Worm (Caenorhabditis elegans) whole organism, midembryonic: Measurements from ENCODE around the gene F15H10.5.

Source experiments
- T22C8.4 ChIP-seq: fragments of 200-800 bp; sonication (Bioruptor generic); IDR thresholded peaks from 2 replicates; pipeline ENCODE4 v1.3.6; 2022; ENCODE audit warnings: missing genetic modification characterization, missing compliant biosample characterization
- cog-1 ChIP-seq: sonication (generic microtip); optimal IDR thresholded peaks from 2 replicates; lab custom pipeline; 2016; ENCODE audit warnings: missing genetic modification characterization, missing compliant biosample characterization
- flt-1 ChIP-seq: fragments of 200-800 bp; sonication (Bioruptor generic); IDR thresholded peaks from 2 replicates; pipeline ENCODE4 v1.3.6; 2022; ENCODE audit warnings: missing genetic modification characterization, missing compliant biosample characterization
- klf-2 ChIP-seq: fragments of 200-800 bp; sonication (Bioruptor generic); conservative IDR thresholded peaks from 2 replicates; pipeline ENCODE4 v1.3.6; 2022; ENCODE audit warnings: missing genetic modification reagents, missing genetic modification characterization, missing compliant biosample characterization
- med-1 ChIP-seq: sonication (generic microtip); optimal IDR thresholded peaks from 2 replicates; lab custom pipeline; 2017; ENCODE audit warnings: missing genetic modification characterization, mild to moderate bottlenecking, missing compliant biosample characterization, antibody characterized with exemption, missing genetic modification reagents; ENCODE audit not compliant: insufficient read depth
- ref-1 ChIP-seq: fragments of 200-800 bp; sonication (Bioruptor generic); conservative IDR thresholded peaks from 2 replicates; pipeline ENCODE4 v1.3.6; 2022; ENCODE audit warnings: missing genetic modification reagents, missing genetic modification characterization, missing compliant biosample characterization
- tab-1 ChIP-seq: fragments of 200-800 bp; sonication (Bioruptor generic); IDR thresholded peaks from 2 replicates; pipeline ENCODE4 v1.3.6; 2022; ENCODE audit warnings: missing genetic modification characterization, missing compliant biosample characterization
- ztf-23 ChIP-seq: fragments of 200-800 bp; sonication (Bioruptor generic); IDR thresholded peaks from 2 replicates; pipeline ENCODE4 v1.3.6; 2022; ENCODE audit warnings: missing genetic modification reagents, missing genetic modification characterization, missing compliant biosample characterization
- ztf-29 ChIP-seq: fragments of 200-800 bp; sonication (Bioruptor generic); IDR thresholded peaks from 2 replicates; pipeline ENCODE4 v1.3.6; 2022; ENCODE audit warnings: missing genetic modification reagents, missing genetic modification characterization, missing compliant biosample characterization

Gene F15H10.5

DNA sequence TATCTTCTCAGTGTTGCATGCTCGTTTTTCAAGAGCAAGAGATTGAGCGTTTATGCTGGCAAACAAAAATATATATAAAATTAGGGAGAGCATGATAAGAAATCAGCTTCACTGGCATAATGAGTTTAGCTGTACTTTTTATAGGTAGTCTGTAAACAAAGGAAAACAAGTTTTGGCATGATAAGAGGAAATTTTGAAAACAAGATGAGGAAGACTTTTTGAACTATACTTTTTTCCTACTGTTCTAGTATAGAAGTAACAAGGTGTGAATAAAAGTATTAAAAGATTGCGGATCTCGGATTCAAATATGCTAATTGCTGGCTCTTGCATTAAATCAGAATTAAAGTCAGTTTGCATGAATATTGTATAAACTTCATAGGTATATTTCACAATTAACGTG, at the start of gene F15H10.5:
F15H10.5 (minus strand) TSS at position 101 of the 400 bp plus-strand sequence.
- TF ChIP-seq ztf-23 (GFP tag; lab: Robert Waterston, UW) (no peak), flt-1 (GFP tag; lab: Robert Waterston, UW) (no peak), ref-1 (GFP tag; lab: Robert Waterston, UW) (no peak), T22C8.4 (GFP tag; lab: Robert Waterston, UW) (no peak), klf-2 (no peak), cog-1 (tag; lab: Kevin White, UChicago) (no peak), ztf-29 (GFP tag; lab: Robert Waterston, UW) (no peak), tab-1 (GFP tag; lab: Robert Waterston, UW) (no peak), med-1 (no peak)

DNA sequence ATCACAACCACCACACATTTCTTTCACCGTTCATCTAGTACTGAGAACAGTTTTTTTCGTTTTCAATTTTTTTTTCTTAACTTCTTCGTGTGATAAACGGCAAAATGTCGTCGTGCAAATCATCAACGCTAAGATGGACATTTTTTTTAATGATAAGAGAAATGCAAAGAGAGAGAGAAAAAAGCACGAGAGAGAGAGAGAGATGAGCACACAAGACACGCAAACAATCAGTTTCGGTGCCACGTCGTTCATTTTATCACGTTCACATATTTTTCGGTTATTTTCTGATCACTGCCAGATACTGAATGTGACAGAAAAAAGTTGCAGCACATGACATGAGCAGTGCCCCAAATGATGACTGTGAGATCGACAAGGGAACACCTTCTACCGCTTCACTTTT, 49.3 kb upstream of the F15H10.5 start, which contains the start of gene egl-9:
egl-9 (plus strand) TSS at position 328 of the 400 bp plus-strand sequence.
- no peak for TF ChIP-seq klf-2
- TF ChIP-seq cog-1 (tag; lab: Kevin White, UChicago): no peak
- no peak for TF ChIP-seq flt-1 (GFP tag; lab: Robert Waterston, UW)
- no peak for TF ChIP-seq ztf-29 (GFP tag; lab: Robert Waterston, UW)

DNA sequence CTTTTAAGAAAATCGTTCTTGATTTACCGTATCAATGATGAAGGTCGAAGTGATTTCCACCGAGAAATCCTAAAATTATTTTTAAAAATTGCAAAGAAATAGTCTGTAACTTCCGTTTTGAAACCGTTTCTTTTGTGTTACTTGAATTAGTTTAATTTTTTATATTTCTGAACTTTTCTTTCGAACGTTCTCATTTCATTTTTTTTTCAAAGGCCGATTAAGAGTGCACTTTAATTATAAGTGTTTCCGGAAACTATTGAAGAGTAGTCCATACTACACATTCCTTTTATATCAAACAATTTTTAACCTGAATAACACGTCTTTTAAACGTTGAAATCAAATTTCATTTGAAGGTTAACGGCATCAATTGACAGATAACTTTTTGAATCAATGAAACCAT, 48.8 kb upstream of the F15H10.5 start:
- no peak for TF ChIP-seq T22C8.4 (GFP tag; lab: Robert Waterston, UW)
- no peak for TF ChIP-seq cog-1 (tag; lab: Kevin White, UChicago)
- no peak for TF ChIP-seq ztf-23 (GFP tag; lab: Robert Waterston, UW)
- no peak for TF ChIP-seq klf-2
- no peak for TF ChIP-seq ztf-29 (GFP tag; lab: Robert Waterston, UW)
- TF ChIP-seq flt-1 (GFP tag; lab: Robert Waterston, UW): no peak
- TF ChIP-seq ref-1 (GFP tag; lab: Robert Waterston, UW): no peak
- no peak for TF ChIP-seq med-1
- TF ChIP-seq tab-1 (GFP tag; lab: Robert Waterston, UW): no peak

- TF ChIP-seq cog-1 (tag; lab: Kevin White, UChicago) (no peak), ztf-23 (GFP tag; lab: Robert Waterston, UW) (no peak), tab-1 (GFP tag; lab: Robert Waterston, UW) (no peak), T22C8.4 (GFP tag; lab: Robert Waterston, UW) (no peak), med-1 (no peak), flt-1 (GFP tag; lab: Robert Waterston, UW) (no peak), ref-1 (GFP tag; lab: Robert Waterston, UW) (no peak), ztf-29 (GFP tag; lab: Robert Waterston, UW) (no peak), klf-2 (no peak)
These were observed 48.2 kb upstream of the F15H10.5 start for ce11 chrV:10467104-10467503.

DNA sequence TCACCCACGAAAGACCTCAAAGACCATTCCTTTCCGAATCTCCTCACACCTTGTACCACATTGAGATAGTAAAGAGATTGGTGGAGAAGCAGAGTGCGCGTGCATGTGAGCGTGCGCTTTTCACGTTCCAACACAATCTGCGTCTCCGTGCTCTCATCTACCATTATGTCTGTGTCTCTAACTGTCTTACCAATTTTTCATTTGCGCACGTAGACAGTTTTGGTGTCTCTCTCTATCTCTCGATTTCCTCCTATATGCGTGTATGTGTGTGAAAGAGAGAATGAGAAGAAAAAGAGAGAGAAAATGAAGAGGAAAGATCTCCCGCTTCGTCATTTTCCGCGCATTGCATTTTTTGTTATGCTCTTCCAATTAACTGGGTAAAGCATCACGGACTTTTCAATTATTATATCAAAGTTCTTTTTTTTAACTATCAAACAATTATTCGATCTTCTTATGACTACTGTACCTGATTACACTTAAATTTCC, 47.8 kb upstream of the F15H10.5 start:
- TF ChIP-seq cog-1 (tag; lab: Kevin White, UChicago) (peak; percentile 93), ztf-23 (GFP tag; lab: Robert Waterston, UW) (0 out of 2 replicates have a peak, but pooled peaks have one; percentile 50), ztf-29 (GFP tag; lab: Robert Waterston, UW) (peak; percentile 38; the same call in 1 of the 2 replicates), flt-1 (GFP tag; lab: Robert Waterston, UW) (peak; percentile 72), klf-2 (no peak)

- no peak for TF ChIP-seq med-1
- TF ChIP-seq ztf-29 (GFP tag; lab: Robert Waterston, UW): no peak
- TF ChIP-seq cog-1 (tag; lab: Kevin White, UChicago): no peak
- TF ChIP-seq ref-1 (GFP tag; lab: Robert Waterston, UW): no peak
- TF ChIP-seq ztf-23 (GFP tag; lab: Robert Waterston, UW): no peak
- no peak for TF ChIP-seq flt-1 (GFP tag; lab: Robert Waterston, UW)
- TF ChIP-seq T22C8.4 (GFP tag; lab: Robert Waterston, UW): no peak
- no peak for TF ChIP-seq klf-2
- no peak for TF ChIP-seq tab-1 (GFP tag; lab: Robert Waterston, UW)
These were observed 46.6 kb upstream of the F15H10.5 start for ce11 chrV:10465478-10465877.

- TF ChIP-seq med-1: no peak
- TF ChIP-seq tab-1 (GFP tag; lab: Robert Waterston, UW): no peak
- TF ChIP-seq klf-2: no peak
- no peak for TF ChIP-seq ref-1 (GFP tag; lab: Robert Waterston, UW)
- TF ChIP-seq ztf-23 (GFP tag; lab: Robert Waterston, UW): no peak
- no peak for TF ChIP-seq T22C8.4 (GFP tag; lab: Robert Waterston, UW)
- no peak for TF ChIP-seq cog-1 (tag; lab: Kevin White, UChicago)
- TF ChIP-seq ztf-29 (GFP tag; lab: Robert Waterston, UW): no peak
- TF ChIP-seq flt-1 (GFP tag; lab: Robert Waterston, UW): no peak
These were observed 45.9 kb upstream of the F15H10.5 start for ce11 chrV:10464746-10465145.

ce11 chrV:10464160-10464559, 45.3 kb upstream of the F15H10.5 start:
- TF ChIP-seq tab-1 (GFP tag; lab: Robert Waterston, UW) (no peak), ref-1 (GFP tag; lab: Robert Waterston, UW) (no peak), med-1 (no peak), T22C8.4 (GFP tag; lab: Robert Waterston, UW) (no peak), ztf-29 (GFP tag; lab: Robert Waterston, UW) (no peak), flt-1 (GFP tag; lab: Robert Waterston, UW) (no peak), cog-1 (tag; lab: Kevin White, UChicago) (no peak), ztf-23 (GFP tag; lab: Robert Waterston, UW) (no peak), klf-2 (no peak)

- TF ChIP-seq cog-1 (tag; lab: Kevin White, UChicago): no peak
- TF ChIP-seq tab-1 (GFP tag; lab: Robert Waterston, UW): no peak
- no peak for TF ChIP-seq ref-1 (GFP tag; lab: Robert Waterston, UW)
- TF ChIP-seq med-1: no peak
- TF ChIP-seq ztf-23 (GFP tag; lab: Robert Waterston, UW): no peak
- no peak for TF ChIP-seq ztf-29 (GFP tag; lab: Robert Waterston, UW)
- no peak for TF ChIP-seq flt-1 (GFP tag; lab: Robert Waterston, UW)
- TF ChIP-seq klf-2: no peak
- TF ChIP-seq T22C8.4 (GFP tag; lab: Robert Waterston, UW): no peak
These were observed 44.4 kb upstream of the F15H10.5 start, which contains the start of gene F22E12.3 for ce11 chrV:10463276-10463675. Gene F22E12.3, minus strand, starts transcription at chrV:10463376.
